Worm (Caenorhabditis elegans) whole organism, L3 larva: ENCODE measurements around the gene nhr-158.

ENCODE experiments used
- R02D3.7 ChIP-seq: fragments of 150-350 bp; optimal IDR thresholded peaks from 2 replicates; lab custom pipeline; 2014; ENCODE audit warnings: missing biosample characterization, missing genetic modification characterization
- ama-1 ChIP-seq: fragments of 150-350 bp; optimal IDR thresholded peaks from 2 replicates; lab custom pipeline; 2018
- ceh-16 ChIP-seq: sonication (generic microtip); optimal IDR thresholded peaks from 2 replicates; lab custom pipeline; 2017; ENCODE audit warnings: missing biosample characterization, missing genetic modification characterization
- ceh-28 ChIP-seq: fragments of 150-350 bp; optimal IDR thresholded peaks from 2 replicates; lab custom pipeline; 2014; ENCODE audit warnings: missing biosample characterization, missing genetic modification reagents, missing genetic modification characterization
- ceh-9 ChIP-seq: sonication (generic microtip); optimal IDR thresholded peaks from 2 replicates; lab custom pipeline; 2018; ENCODE audit warnings: missing biosample characterization, missing genetic modification characterization
- daf-12 ChIP-seq: fragments of 150-350 bp; optimal IDR thresholded peaks from 2 replicates; lab custom pipeline; 2014; ENCODE audit warnings: missing biosample characterization, missing genetic modification reagents, missing genetic modification characterization
- egl-27 ChIP-seq: sonication (generic microtip); optimal IDR thresholded peaks from 4 replicates; lab custom pipeline; 2017; ENCODE audit warnings: missing biosample characterization, missing genetic modification reagents, missing genetic modification characterization
- elt-1 ChIP-seq: fragments of 150-350 bp; optimal IDR thresholded peaks from 2 replicates; lab custom pipeline; 2014; ENCODE audit warnings: missing biosample characterization, missing genetic modification characterization
- eor-1 ChIP-seq, 2 experiments: fragments of 150-350 bp; optimal IDR thresholded peaks; 2 replicates each; lab custom pipeline; 2014 to 2018; ENCODE audit warnings: missing biosample characterization in 2 of 2, missing genetic modification characterization in 2 of 2
- fkh-10 ChIP-seq: sonication (generic microtip); optimal IDR thresholded peaks from 2 replicates; lab custom pipeline; 2017; ENCODE audit warnings: missing biosample characterization, missing genetic modification reagents, missing genetic modification characterization
- fkh-2 ChIP-seq: fragments of 150-350 bp; optimal IDR thresholded peaks from 2 replicates; lab custom pipeline; 2014; ENCODE audit warnings: missing biosample characterization, missing genetic modification reagents, missing genetic modification characterization
- fos-1 ChIP-seq: fragments of 150-350 bp; optimal IDR thresholded peaks from 2 replicates; lab custom pipeline; 2014; ENCODE audit warnings: missing biosample characterization, missing genetic modification characterization
- hmg-11 ChIP-seq: sonication (generic microtip); optimal IDR thresholded peaks from 2 replicates; lab custom pipeline; 2016; ENCODE audit warnings: missing genetic modification characterization, missing compliant biosample characterization
- lin-15B ChIP-seq: fragments of 150-350 bp; optimal IDR thresholded peaks from 2 replicates; lab custom pipeline; 2014; ENCODE audit warnings: missing biosample characterization, missing genetic modification characterization
- lin-39 ChIP-seq: fragments of 150-350 bp; optimal IDR thresholded peaks from 2 replicates; lab custom pipeline; 2018; ENCODE audit warnings: missing biosample characterization, missing genetic modification reagents, missing genetic modification characterization
- lsy-12 ChIP-seq: sonication (generic microtip); optimal IDR thresholded peaks from 2 replicates; lab custom pipeline; 2016; ENCODE audit warnings: mild to moderate bottlenecking, missing genetic modification characterization, missing compliant biosample characterization
- mdl-1 ChIP-seq: fragments of 150-350 bp; optimal IDR thresholded peaks from 2 replicates; lab custom pipeline; 2014; ENCODE audit warnings: missing biosample characterization, missing genetic modification characterization
- nfya-1 ChIP-seq: sonication (generic microtip); optimal IDR thresholded peaks from 2 replicates; lab custom pipeline; 2017; ENCODE audit warnings: missing genetic modification characterization, mild to moderate bottlenecking, missing compliant biosample characterization, antibody characterized with exemption, moderate library complexity; ENCODE audit not compliant: insufficient read depth
- nhr-11 ChIP-seq: fragments of 150-350 bp; optimal IDR thresholded peaks from 2 replicates; lab custom pipeline; 2014; ENCODE audit warnings: missing biosample characterization, missing genetic modification characterization
- nhr-12 ChIP-seq: fragments of 150-350 bp; optimal IDR thresholded peaks from 2 replicates; lab custom pipeline; 2014; ENCODE audit warnings: missing biosample characterization, missing genetic modification characterization
- nhr-23 ChIP-seq: fragments of 150-350 bp; optimal IDR thresholded peaks from 2 replicates; lab custom pipeline; 2014; ENCODE audit warnings: missing biosample characterization, missing genetic modification reagents, missing genetic modification characterization
- nhr-25 ChIP-seq: sonication (generic microtip); optimal IDR thresholded peaks from 2 replicates; lab custom pipeline; 2017; ENCODE audit warnings: missing biosample characterization, missing genetic modification characterization
- nhr-28 ChIP-seq: fragments of 150-350 bp; optimal IDR thresholded peaks from 2 replicates; lab custom pipeline; 2014; ENCODE audit warnings: missing biosample characterization, missing genetic modification characterization
- nhr-67 ChIP-seq: fragments of 150-350 bp; optimal IDR thresholded peaks from 2 replicates; lab custom pipeline; 2014; ENCODE audit warnings: missing biosample characterization, missing genetic modification characterization
- nhr-76 ChIP-seq: fragments of 150-350 bp; sonication (generic microtip); optimal IDR thresholded peaks from 5 replicates; lab custom pipeline; 2014; ENCODE audit warnings: missing biosample characterization, missing genetic modification characterization
- sea-2 ChIP-seq: fragments of 150-350 bp; sonication (generic microtip); optimal IDR thresholded peaks from 4 replicates; lab custom pipeline; 2014; ENCODE audit warnings: missing biosample characterization, missing genetic modification reagents, missing genetic modification characterization
- skn-1 ChIP-seq: fragments of 150-350 bp; optimal IDR thresholded peaks from 2 replicates; lab custom pipeline; 2014; ENCODE audit warnings: missing biosample characterization, missing genetic modification characterization
- snpc-4 ChIP-seq: fragments of 150-350 bp; optimal IDR thresholded peaks from 2 replicates; lab custom pipeline; 2014; ENCODE audit warnings: missing biosample characterization, missing genetic modification characterization
- tbx-2 ChIP-seq: sonication (generic microtip); optimal IDR thresholded peaks from 2 replicates; lab custom pipeline; 2016; ENCODE audit warnings: mild to moderate bottlenecking, missing genetic modification characterization, missing compliant biosample characterization
- unc-39 ChIP-seq: sonication (generic microtip); optimal IDR thresholded peaks from 4 replicates; lab custom pipeline; 2017; ENCODE audit warnings: missing biosample characterization, missing genetic modification characterization
- zag-1 ChIP-seq: fragments of 150-350 bp; optimal IDR thresholded peaks from 2 replicates; lab custom pipeline; 2014; ENCODE audit warnings: missing biosample characterization, missing genetic modification characterization
- ztf-11 ChIP-seq: fragments of 150-350 bp; optimal IDR thresholded peaks from 2 replicates; lab custom pipeline; 2014; ENCODE audit warnings: missing biosample characterization, missing genetic modification characterization
- ztf-4 ChIP-seq: fragments of 150-350 bp; optimal IDR thresholded peaks from 2 replicates; lab custom pipeline; 2014; ENCODE audit warnings: missing biosample characterization, missing genetic modification characterization

The nhr-158 gene

DNA sequence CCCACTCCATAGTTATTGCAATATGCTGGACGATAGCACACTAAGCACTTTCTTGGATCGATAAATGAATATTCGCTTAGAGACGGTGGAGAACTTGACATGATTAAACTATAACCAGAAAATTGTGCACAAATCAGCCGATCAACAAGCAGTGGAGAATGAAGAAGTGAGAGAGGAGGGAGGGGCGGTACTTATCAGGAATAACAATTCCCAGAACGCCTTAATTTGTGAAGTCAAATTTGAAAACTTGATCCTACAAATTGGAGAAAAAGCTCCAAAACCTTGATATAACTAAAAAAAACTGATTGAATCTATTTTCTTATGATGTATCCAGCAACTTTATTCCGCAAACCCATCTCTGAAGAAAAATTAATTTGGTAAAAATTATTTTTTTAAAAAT lies 4.3 kb upstream of the nhr-158 start, which contains the start of gene nhr-159:
nhr-159 (minus strand) TSS at position 101 of the 400 bp plus-strand sequence.
- TF ChIP-seq nhr-76 (no peak), nhr-67 (no peak), snpc-4 (tag; lab: Kevin White, UChicago) (no peak), fkh-2 (tag; lab: Kevin White, UChicago) (no peak), egl-27 (no peak), nfya-1 (no peak), sea-2 (GFP tag; lab: Kevin White, UChicago) (no peak)

DNA sequence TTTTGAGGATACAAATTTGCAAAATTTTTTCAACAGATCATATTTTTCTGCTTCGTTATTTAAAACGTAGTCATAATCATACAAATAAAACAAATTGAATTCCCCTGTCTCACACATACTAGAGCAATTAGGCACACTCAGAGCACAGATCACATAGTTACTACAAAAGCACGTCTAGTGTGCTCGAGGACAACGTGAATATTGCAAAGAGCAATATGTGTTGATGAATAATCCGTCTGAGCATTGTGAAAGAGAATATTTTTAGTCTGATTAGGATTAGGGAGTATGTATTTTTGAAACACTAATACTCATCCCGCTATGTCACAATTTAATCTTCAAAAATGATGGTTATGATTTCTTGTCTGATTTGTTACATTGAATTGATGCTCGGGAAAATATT lies 3.3 kb upstream of the nhr-158 start:
- no peak for TF ChIP-seq ztf-11 (tag; lab: Kevin White, UChicago)
- TF ChIP-seq ztf-4, result no peak
- TF ChIP-seq, all 47 proteins: peak for 0

DNA sequence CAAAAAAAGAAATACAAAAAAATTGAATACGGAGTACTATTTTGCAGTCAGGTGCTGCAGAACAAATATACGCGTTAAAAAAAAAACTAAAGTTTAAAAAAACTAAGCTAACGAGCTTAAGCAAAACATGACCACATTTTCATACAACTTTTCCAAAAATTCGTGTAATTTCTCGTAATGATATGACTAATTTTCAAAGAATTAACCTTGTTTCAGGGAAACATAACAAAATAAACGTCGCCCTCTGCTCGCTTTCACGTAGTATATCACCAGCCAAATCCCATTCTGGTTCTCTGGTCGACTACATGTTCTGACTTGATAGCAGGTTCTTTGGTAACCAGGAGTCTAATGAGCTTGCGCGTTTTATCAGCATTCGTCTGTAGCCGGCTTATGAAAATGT lies 3.6 kb downstream of the nhr-158 start:
- TF ChIP-seq nhr-11 (peak; percentile 81), ceh-16 (tag; lab: Kevin White, UChicago) (no peak)

DNA sequence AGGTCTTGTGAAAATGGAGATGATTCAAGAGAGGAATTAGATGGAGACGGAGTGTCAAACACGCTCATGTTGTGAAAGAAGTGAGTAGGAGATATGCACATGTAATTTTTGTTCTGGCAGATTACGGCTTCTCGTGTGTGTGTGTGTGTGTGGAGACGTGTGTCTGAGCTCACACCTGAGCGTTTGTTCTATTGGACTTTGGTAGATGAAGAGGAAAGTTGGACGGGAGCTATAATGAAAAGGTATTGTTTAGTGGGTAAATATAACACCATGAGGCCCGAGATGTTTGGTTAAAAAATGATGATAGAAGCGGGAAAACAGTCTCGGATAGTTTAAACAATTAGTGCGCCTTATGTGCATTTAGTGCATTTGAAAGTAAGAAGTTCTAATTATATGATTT lies 5.0 kb downstream of the nhr-158 start, which contains the start of gene nhr-157:
nhr-157 (minus strand) TSS at position 101 of the 400 bp plus-strand sequence.
- TF ChIP-seq fkh-2 (tag; lab: Kevin White, UChicago) (no peak), ztf-11 (tag; lab: Kevin White, UChicago) (no peak), fos-1 (tag; lab: Kevin White, UChicago) (no peak), ama-1 (lab: Kevin White, UChicago) (no peak), nhr-12 (tag; lab: Kevin White, UChicago) (no peak), eor-1 (tag; optimal IDR thresholded peaks at IDR 0.05; lab: Kevin White, UChicago) (no peak), hmg-11 (tag; lab: Kevin White, UChicago) (no peak), nhr-76 (no peak), fkh-10 (GFP tag; lab: Kevin White, UChicago) (no peak), nhr-67 (no peak), nhr-28 (tag; lab: Kevin White, UChicago) (no peak), nhr-23 (tag; lab: Kevin White, UChicago) (no peak), snpc-4 (tag; lab: Kevin White, UChicago) (no peak), sea-2 (GFP tag; lab: Kevin White, UChicago) (no peak), nhr-11 (no peak), lin-15B (tag; lab: Kevin White, UChicago) (no peak)

DNA sequence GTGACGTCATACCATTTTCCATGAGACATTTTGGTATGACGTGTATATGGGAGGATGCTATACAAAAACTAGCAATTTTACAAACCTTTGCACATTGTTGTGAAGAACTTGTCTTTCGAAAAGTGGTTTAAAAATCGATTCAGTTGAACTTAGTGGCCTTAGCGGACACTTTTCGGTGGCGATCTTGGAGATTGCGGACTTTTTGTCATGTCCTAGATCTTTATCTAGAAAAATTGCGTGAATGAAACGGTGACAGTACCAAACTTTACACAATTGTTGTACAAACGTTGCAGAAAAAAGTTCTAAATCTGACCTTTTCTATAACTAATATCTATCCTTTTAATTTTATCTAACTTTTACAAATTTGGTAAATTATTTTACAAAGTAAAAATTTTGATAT lies 8.7 kb downstream of the nhr-158 start:
- TF ChIP-seq ama-1 (lab: Kevin White, UChicago), result no peak
- no peak for TF ChIP-seq nfya-1
- peak; percentile 58 for TF ChIP-seq elt-1 (tag; lab: Kevin White, UChicago)
- no peak for TF ChIP-seq zag-1 (tag; lab: Kevin White, UChicago)
- TF ChIP-seq nhr-25, result peak; percentile 42
- TF ChIP-seq unc-39 (tag; lab: Kevin White, UChicago), result no peak
- TF ChIP-seq ceh-28 (tag; lab: Kevin White, UChicago), result no peak
- TF ChIP-seq nhr-12 (tag; lab: Kevin White, UChicago), result no peak
- TF ChIP-seq ceh-9 (tag; lab: Kevin White, UChicago), result no peak

DNA sequence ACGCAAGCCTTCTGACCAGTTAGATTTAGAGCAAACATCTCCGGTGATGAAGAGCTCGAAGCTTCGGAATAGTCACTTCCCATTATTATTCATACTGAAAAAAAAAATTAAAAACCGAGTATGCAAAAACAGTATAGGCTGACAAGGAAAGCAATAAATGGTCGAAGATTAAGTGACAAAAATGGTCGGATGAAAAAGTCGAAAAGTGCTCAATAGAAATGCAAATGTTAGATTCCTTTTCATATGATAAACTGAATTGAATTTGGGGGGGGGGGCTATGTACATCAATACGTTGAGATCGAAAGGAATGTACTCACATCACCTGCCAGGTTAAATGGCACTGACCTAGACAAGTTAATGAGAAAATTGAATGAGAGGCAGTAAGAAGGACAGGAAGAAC lies 11.1 kb downstream of the nhr-158 start, which contains the start of gene nhr-187:
nhr-187 (minus strand) TSS at position 101 of the 400 bp plus-strand sequence.
- no peak for TF ChIP-seq mdl-1 (tag; lab: Kevin White, UChicago)
- no peak for TF ChIP-seq daf-12 (tag; lab: Kevin White, UChicago)
- no peak for TF ChIP-seq hmg-11 (tag; lab: Kevin White, UChicago)
- TF ChIP-seq nhr-76, result no peak
- no peak for TF ChIP-seq lin-39
- TF ChIP-seq skn-1, result no peak
- no peak for TF ChIP-seq ceh-16 (tag; lab: Kevin White, UChicago)
- TF ChIP-seq unc-39 (tag; lab: Kevin White, UChicago), result no peak
- TF ChIP-seq tbx-2 (tag; lab: Kevin White, UChicago), result no peak
- TF ChIP-seq fkh-2 (tag; lab: Kevin White, UChicago), result no peak
- TF ChIP-seq zag-1 (tag; lab: Kevin White, UChicago), result no peak
- no peak for TF ChIP-seq nhr-67
- no peak for TF ChIP-seq lsy-12 (tag; lab: Kevin White, UChicago)
- TF ChIP-seq nhr-23 (tag; lab: Kevin White, UChicago), result no peak
- no peak for TF ChIP-seq eor-1 (tag; optimal IDR thresholded peaks at IDR 0.05; lab: Kevin White, UChicago)
- TF ChIP-seq lin-15B (tag; lab: Kevin White, UChicago), result no peak
- no peak for TF ChIP-seq R02D3.7 (tag; lab: Kevin White, UChicago)
